Fruit fly (Drosophila melanogaster): Measurements from ENCODE around the gene Uch-L5R.

DNA sequence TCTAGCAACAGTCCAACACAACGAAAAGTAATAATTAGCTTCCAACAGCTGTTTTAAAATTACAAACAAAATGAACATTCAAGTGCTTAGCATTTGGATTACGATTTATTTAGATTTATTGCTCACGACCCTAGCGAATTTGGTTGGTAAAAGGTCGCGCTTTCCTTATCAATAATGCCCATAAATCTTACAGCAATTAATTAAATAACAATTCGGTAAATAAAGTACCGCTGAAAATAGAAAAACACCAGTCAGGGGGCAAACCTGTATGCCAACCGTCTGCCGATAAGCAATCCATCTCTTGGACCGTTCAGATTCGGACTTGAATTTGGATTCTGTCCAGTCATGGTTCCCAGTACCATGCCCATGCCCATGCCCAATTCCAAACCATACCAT is 43.3 kb downstream of the Uch-L5R start:
- TF ChIP-seq Lpt (GFP tag; optimal IDR thresholded peaks at IDR 0.05) (no peak), CG10631 (GFP tag; optimal IDR thresholded peaks at IDR 0.05) (no peak), Gug (GFP tag; IDR thresholded peaks at IDR 0.05) (no peak), fkh (GFP tag; optimal IDR thresholded peaks at IDR 0.05) (no peak), Hr39 (GFP tag; optimal IDR thresholded peaks at IDR 0.05) (no peak), CG6163 (GFP tag; IDR thresholded peaks at IDR 0.05) (no peak), CG7368 (GFP tag; optimal IDR thresholded peaks at IDR 0.05) (no peak), CG16779 (tag; optimal IDR thresholded peaks at IDR 0.05) (no peak)

Measured in whole organism, prepupa.